Fruit fly (Drosophila melanogaster) whole organism, embryonic: Measurements from ENCODE around the gene CG9682.

Experiments
- CG10267 ChIP-seq: fragments of 200-800 bp; sonication (Bioruptor generic); optimal IDR thresholded peaks from 2 replicates; lab custom pipeline; 2018; ENCODE audit warnings: missing biosample characterization, mild to moderate bottlenecking, missing genetic modification characterization, moderate library complexity
- CG10431 ChIP-seq: fragments of 200-800 bp; sonication (Bioruptor generic); optimal IDR thresholded peaks from 3 replicates; lab custom pipeline; 2018; ENCODE audit warnings: missing biosample characterization, mild to moderate bottlenecking, missing genetic modification characterization
- CG11695 ChIP-seq: fragments of 200-800 bp; sonication (Bioruptor generic); IDR thresholded peaks from 3 replicates; pipeline ENCODE4 v1.3.6; 2022; ENCODE audit warnings: missing biosample characterization, missing genetic modification characterization
- CG11723 ChIP-seq: fragments of 200-800 bp; sonication (Bioruptor generic); optimal IDR thresholded peaks from 2 replicates; lab custom pipeline; 2017; ENCODE audit warnings: missing biosample characterization, mild to moderate bottlenecking, missing genetic modification characterization
- CG14667 ChIP-seq: fragments of 200-800 bp; sonication (Bioruptor generic); IDR thresholded peaks from 2 replicates; pipeline ENCODE4 v1.3.6; 2022; ENCODE audit warnings: missing biosample characterization, missing genetic modification characterization
- CG15514 ChIP-seq: fragments of 200-800 bp; sonication (Bioruptor generic); optimal IDR thresholded peaks from 3 replicates; lab custom pipeline; 2017; ENCODE audit warnings: missing biosample characterization, missing genetic modification characterization, mild to moderate bottlenecking, moderate library complexity, missing genetic modification reagents
- CG1603 ChIP-seq: fragments of 200-800 bp; sonication (Bioruptor generic); optimal IDR thresholded peaks from 2 replicates; lab custom pipeline; 2019; ENCODE audit warnings: missing biosample characterization, mild to moderate bottlenecking, missing genetic modification characterization, moderate library complexity
- CG1647 ChIP-seq: fragments of 200-800 bp; sonication (Bioruptor generic); optimal IDR thresholded peaks from 3 replicates; lab custom pipeline; 2016; ENCODE audit warnings: missing biosample characterization, missing genetic modification characterization
- CG16779 ChIP-seq: fragments of 200-800 bp; sonication (Bioruptor generic); IDR thresholded peaks from 2 replicates; pipeline ENCODE4 v1.3.6; 2022; ENCODE audit warnings: missing biosample characterization, missing genetic modification characterization
- CG16815 ChIP-seq: fragments of 200-800 bp; sonication (Bioruptor generic); optimal IDR thresholded peaks from 3 replicates; lab custom pipeline; 2017; ENCODE audit warnings: missing biosample characterization, mild to moderate bottlenecking, missing genetic modification characterization
- CG17385 ChIP-seq: fragments of 200-800 bp; sonication (Bioruptor generic); optimal IDR thresholded peaks from 3 replicates; lab custom pipeline; 2018; ENCODE audit warnings: missing biosample characterization, mild to moderate bottlenecking, missing genetic modification characterization
- CG18619 ChIP-seq: fragments of 200-800 bp; sonication (Bioruptor generic); optimal IDR thresholded peaks from 3 replicates; lab custom pipeline; 2017; ENCODE audit warnings: missing biosample characterization, mild to moderate bottlenecking, missing genetic modification characterization
- CG30431 ChIP-seq: fragments of 200-800 bp; sonication (Bioruptor generic); optimal IDR thresholded peaks from 2 replicates; lab custom pipeline; 2017; ENCODE audit warnings: missing biosample characterization, missing genetic modification characterization
- CG3065 ChIP-seq: fragments of 200-800 bp; sonication (Bioruptor generic); optimal IDR thresholded peaks from 2 replicates; lab custom pipeline; 2016; ENCODE audit warnings: missing biosample characterization, missing genetic modification characterization
- CG31441 ChIP-seq: fragments of 200-800 bp; sonication (Bioruptor generic); IDR thresholded peaks from 2 replicates; pipeline ENCODE4 v1.3.6; 2022; ENCODE audit warnings: missing biosample characterization, missing genetic modification characterization
- CG3163 ChIP-seq: fragments of 200-800 bp; sonication (Bioruptor generic); optimal IDR thresholded peaks from 3 replicates; lab custom pipeline; 2016; ENCODE audit warnings: missing biosample characterization, missing genetic modification characterization
- CG4328 ChIP-seq: fragments of 200-800 bp; sonication (Bioruptor generic); optimal IDR thresholded peaks from 3 replicates; lab custom pipeline; 2017; ENCODE audit warnings: missing biosample characterization, missing genetic modification reagents, missing genetic modification characterization
- CG4424 ChIP-seq: fragments of 200-800 bp; sonication (Bioruptor generic); optimal IDR thresholded peaks from 3 replicates; lab custom pipeline; 2016; ENCODE audit warnings: missing biosample characterization, missing genetic modification characterization
- CG4820 ChIP-seq: fragments of 200-800 bp; sonication (Bioruptor generic); optimal IDR thresholded peaks from 3 replicates; lab custom pipeline; 2016; ENCODE audit warnings: missing biosample characterization, missing genetic modification characterization
- CG4854 ChIP-seq: fragments of 200-800 bp; sonication (Bioruptor generic); optimal IDR thresholded peaks from 2 replicates; lab custom pipeline; 2016; ENCODE audit warnings: missing biosample characterization, missing genetic modification characterization, inconsistent platforms
- CG5953 ChIP-seq: fragments of 200-800 bp; sonication (Bioruptor generic); IDR thresholded peaks from 2 replicates; pipeline ENCODE4 v1.3.6; 2022; ENCODE audit warnings: missing biosample characterization, missing genetic modification characterization
- CG6765 ChIP-seq: fragments of 200-800 bp; sonication (Bioruptor generic); optimal IDR thresholded peaks from 3 replicates; lab custom pipeline; 2017; ENCODE audit warnings: missing biosample characterization, mild to moderate bottlenecking, missing genetic modification characterization
- CG6791 ChIP-seq: fragments of 200-800 bp; sonication (Bioruptor generic); IDR thresholded peaks from 3 replicates; pipeline ENCODE4 v1.3.6; 2022; ENCODE audit warnings: missing biosample characterization, missing genetic modification characterization; ENCODE audit not compliant: partially characterized antibody
- CG8290 ChIP-seq, 3 experiments: fragments of 200-800 bp; sonication (Bioruptor generic); optimal IDR thresholded peaks; 2 replicates each; lab custom pipeline; 2016 to 2019; ENCODE audit warnings: missing biosample characterization in 3 of 3, missing genetic modification characterization in 3 of 3, mild to moderate bottlenecking in 2 of 3, moderate library complexity in 1 of 3
- CG8944 ChIP-seq: fragments of 200-800 bp; sonication (Bioruptor generic); optimal IDR thresholded peaks from 3 replicates; lab custom pipeline; 2016; ENCODE audit warnings: missing biosample characterization, missing genetic modification characterization
- Dad ChIP-seq: fragments of 200-800 bp; sonication (Bioruptor generic); optimal IDR thresholded peaks from 3 replicates; lab custom pipeline; 2016; ENCODE audit warnings: missing biosample characterization, missing genetic modification characterization
- Doc3 ChIP-seq: fragments of 200-800 bp; sonication (Bioruptor generic); IDR thresholded peaks from 3 replicates; pipeline ENCODE4 v1.3.6; 2022; ENCODE audit warnings: missing biosample characterization, missing genetic modification characterization; ENCODE audit not compliant: partially characterized antibody
- Ets97D ChIP-seq: fragments of 200-800 bp; sonication (Bioruptor generic); optimal IDR thresholded peaks from 3 replicates; lab custom pipeline; 2016; ENCODE audit warnings: missing biosample characterization, missing genetic modification characterization
- Hr78 ChIP-seq, 2 experiments: fragments of 200-800 bp in 1 of 2; fragments of >200 bp in 1 of 2; sonication (Bioruptor generic) in 1 of 2; optimal IDR thresholded peaks; 2 replicates each; lab custom pipeline; 2017 to 2019; ENCODE audit warnings: missing biosample characterization in 2 of 2, missing genetic modification characterization in 2 of 2, mild to moderate bottlenecking in 1 of 2, moderate library complexity in 1 of 2
- Max ChIP-seq: fragments of 200-800 bp; sonication (Bioruptor generic); optimal IDR thresholded peaks from 2 replicates; lab custom pipeline; 2016; ENCODE audit warnings: missing biosample characterization, mild to moderate bottlenecking, missing genetic modification characterization
- Rx ChIP-seq: fragments of 200-800 bp; sonication (Bioruptor generic); IDR thresholded peaks from 2 replicates; pipeline ENCODE4 v1.3.6; 2022; ENCODE audit warnings: missing biosample characterization, missing genetic modification characterization
- bcd ChIP-seq: fragments of 200-800 bp; sonication (Bioruptor generic); optimal IDR thresholded peaks from 2 replicates; lab custom pipeline; 2017; ENCODE audit warnings: missing biosample characterization, mild to moderate bottlenecking, missing genetic modification characterization
- caup ChIP-seq: fragments of 200-800 bp; sonication (Bioruptor generic); optimal IDR thresholded peaks from 3 replicates; lab custom pipeline; 2017; ENCODE audit warnings: missing biosample characterization, mild to moderate bottlenecking, missing genetic modification characterization, moderate library complexity; ENCODE audit not compliant: severe bottlenecking
- cg ChIP-seq: fragments of 200-800 bp; sonication (Bioruptor generic); optimal IDR thresholded peaks from 3 replicates; lab custom pipeline; 2019; ENCODE audit warnings: missing biosample characterization, mild to moderate bottlenecking, missing genetic modification characterization, moderate library complexity
- da ChIP-seq: fragments of 200-800 bp; sonication (Bioruptor generic); optimal IDR thresholded peaks from 2 replicates; lab custom pipeline; 2016; ENCODE audit warnings: missing biosample characterization, missing genetic modification characterization
- gro ChIP-seq: fragments of 200-800 bp; sonication (Bioruptor generic); optimal IDR thresholded peaks from 2 replicates; lab custom pipeline; 2016; ENCODE audit warnings: missing biosample characterization, missing genetic modification characterization
- gsb ChIP-seq: fragments of 200-800 bp; sonication (Bioruptor generic); IDR thresholded peaks from 2 replicates; pipeline ENCODE4 v1.3.6; 2022; ENCODE audit warnings: missing biosample characterization, missing genetic modification characterization
- knrl ChIP-seq: fragments of 200-800 bp; sonication (Bioruptor generic); IDR thresholded peaks from 3 replicates; pipeline ENCODE4 v1.3.6; 2022; ENCODE audit warnings: missing biosample characterization, missing genetic modification characterization; ENCODE audit not compliant: partially characterized antibody
- luna ChIP-seq: fragments of 200-800 bp; sonication (Bioruptor generic); optimal IDR thresholded peaks from 2 replicates; lab custom pipeline; 2016; ENCODE audit warnings: missing biosample characterization, missing genetic modification characterization
- pum ChIP-seq: fragments of 200-800 bp; sonication (Bioruptor generic); optimal IDR thresholded peaks from 2 replicates; lab custom pipeline; 2016; ENCODE audit warnings: missing biosample characterization, missing genetic modification characterization
- twi ChIP-seq: fragments of 200-800 bp; optimal IDR thresholded peaks from 2 replicates; lab custom pipeline; 2019; ENCODE audit warnings: missing biosample characterization, mild to moderate bottlenecking, missing genetic modification characterization, moderate library complexity
- zfh1 ChIP-seq: fragments of 200-800 bp; sonication (Bioruptor generic); IDR thresholded peaks from 3 replicates; pipeline ENCODE4 v1.3.6; 2022; ENCODE audit warnings: missing biosample characterization, missing genetic modification characterization

Gene CG9682

dm6 chr3R:30276482-30277282 is 26.0 kb downstream of the CG9682 start (continued):
- TF ChIP-seq Rx (GFP tag; lab: Robert Waterston, UW) (peak; percentile 29; the same call in 1 of the 2 replicates), caup (GFP tag; lab: Kevin White, UChicago) (peak; percentile 59), Hr78 (GFP tag; optimal IDR thresholded peaks at IDR 0.05; lab: Kevin White, UChicago) (no peak), CG4424 (GFP tag; lab: Kevin White, UChicago) (peak; percentile 54), pum (GFP tag; lab: Kevin White, UChicago) (peak; percentile 23), CG6765 (peak; percentile 1), CG8944 (GFP tag; lab: Kevin White, UChicago) (peak; percentile 30), CG6791 (peak; percentile 20; the same call in 1 of the 3 replicates), CG3163 (GFP tag; lab: Kevin White, UChicago) (no peak), zfh1 (GFP tag; lab: Robert Waterston, UW) (peak; percentile 71; the same call in 2 of the 3 replicates), CG31441 (GFP tag; lab: Robert Waterston, UW) (no peak; the same call in 1 of the 2 replicates), CG4854 (GFP tag; lab: Kevin White, UChicago) (peak; percentile 43), CG4328 (GFP tag; lab: Kevin White, UChicago) (no peak), CG16815 (no peak), gsb (no peak), CG11723 (peak; percentile 37), Ets97D (GFP tag; lab: Kevin White, UChicago) (peak; percentile 24), Doc3 (GFP tag; lab: Robert Waterston, UW) (no peak), CG17385 (GFP tag; lab: Kevin White, UChicago) (peak; percentile 28), CG18619 (GFP tag; lab: Kevin White, UChicago) (peak; percentile 47), CG1603 (tag; lab: Kevin White, UChicago) (peak; percentile 64), CG11695 (GFP tag; lab: Robert Waterston, UW) (no peak), CG4820 (GFP tag; lab: Kevin White, UChicago) (peak; percentile 11), CG5953 (GFP tag; lab: Robert Waterston, UW) (peak; percentile 31; the same call in 1 of the 2 replicates), cg (GFP tag; lab: Kevin White, UChicago) (peak; percentile 80), CG10431 (GFP tag; lab: Kevin White, UChicago) (peak; percentile 44), CG8290 (GFP tag; optimal IDR thresholded peaks at IDR 0.05; lab: Kevin White, UChicago) (peak; percentile 42), CG8290 (tag; optimal IDR thresholded peaks at IDR 0.05; lab: Kevin White, UChicago) (peak in 1 of 2 experiments; percentile 76), Dad (GFP tag; lab: Kevin White, UChicago) (no peak), CG1647 (GFP tag; lab: Kevin White, UChicago) (peak; percentile 36), gro (no peak), CG3065 (GFP tag; lab: Kevin White, UChicago) (no peak), luna (GFP tag; lab: Kevin White, UChicago) (no peak), da (GFP tag; lab: Kevin White, UChicago) (no peak), bcd (GFP tag; lab: Kevin White, UChicago) (peak; percentile 46), CG30431 (GFP tag; lab: Kevin White, UChicago) (peak; percentile 51), CG16779 (GFP tag; lab: Robert Waterston, UW) (no peak), twi (tag; lab: Kevin White, UChicago) (peak; percentile 37), CG14667 (GFP tag; lab: Robert Waterston, UW) (no peak), CG15514 (GFP tag; lab: Kevin White, UChicago) (peak; percentile 24), Max (no peak), knrl (GFP tag; lab: Robert Waterston, UW) (no peak), CG10267 (tag; lab: Kevin White, UChicago) (no peak)
